Worm (Caenorhabditis elegans) whole organism, L1 larva: ENCODE data around the gene B0563.6.

ENCODE experiments used
- C34B4.2 ChIP-seq: sonication (generic microtip); optimal IDR thresholded peaks from 2 replicates; lab custom pipeline; 2017; ENCODE audit warnings: mild to moderate bottlenecking, missing genetic modification characterization, missing compliant biosample characterization
- blmp-1 ChIP-seq: fragments of 150-350 bp; optimal IDR thresholded peaks from 2 replicates; lab custom pipeline; 2014; ENCODE audit warnings: missing biosample characterization, missing genetic modification characterization
- ces-1 ChIP-seq: fragments of 150-350 bp; optimal IDR thresholded peaks from 2 replicates; lab custom pipeline; 2014; ENCODE audit warnings: missing biosample characterization, missing genetic modification reagents, missing genetic modification characterization
- efl-1 ChIP-seq, 4 experiments: fragments of 150-350 bp; optimal IDR thresholded peaks in 3 of 4; peaks in 1 of 4; 1 replicate in 1 of 4; 2 replicates in 3 of 4; lab custom pipeline; 2014; ENCODE audit warnings: missing biosample characterization in 2 of 4, missing genetic modification characterization in 2 of 4, missing genetic modification reagents in 2 of 4
- egl-13 ChIP-seq: sonication (generic microtip); optimal IDR thresholded peaks from 2 replicates; lab custom pipeline; 2016; ENCODE audit warnings: missing genotype, missing genetic modification reagents, missing genetic modification characterization, missing compliant biosample characterization
- elt-3 ChIP-seq, 6 experiments: fragments of 150-350 bp in 1 of 6; sonication (generic microtip); optimal IDR thresholded peaks; 2 replicates each; lab custom pipeline; 2017 to 2018; ENCODE audit warnings: missing biosample characterization in 6 of 6, missing genetic modification characterization in 6 of 6, inconsistent platforms in 1 of 6
- mdl-1 ChIP-seq, 2 experiments: fragments of 150-350 bp; optimal IDR thresholded peaks; 2 replicates each; lab custom pipeline; 2014 to 2017; ENCODE audit warnings: missing biosample characterization in 2 of 2, missing genetic modification characterization in 2 of 2, inconsistent platforms in 1 of 2
- mep-1 ChIP-seq: fragments of 150-350 bp; optimal IDR thresholded peaks from 2 replicates; lab custom pipeline; 2014; ENCODE audit warnings: missing biosample characterization, missing genetic modification characterization
- nhr-84 ChIP-seq: sonication (generic microtip); optimal IDR thresholded peaks from 2 replicates; lab custom pipeline; 2017; ENCODE audit warnings: missing biosample characterization, missing genetic modification characterization
- nhr-90 ChIP-seq: sonication (generic microtip); optimal IDR thresholded peaks from 2 replicates; lab custom pipeline; 2016; ENCODE audit warnings: mild to moderate bottlenecking, missing genetic modification characterization, missing compliant biosample characterization; ENCODE audit not compliant: poor library complexity
- tbx-2 ChIP-seq: sonication (generic microtip); optimal IDR thresholded peaks from 2 replicates; lab custom pipeline; 2016; ENCODE audit warnings: missing genetic modification characterization, missing compliant biosample characterization
- ztf-11 ChIP-seq, 2 experiments: sonication (generic microtip); optimal IDR thresholded peaks; 2 replicates each; lab custom pipeline; 2016 to 2017; ENCODE audit warnings: missing genetic modification characterization in 2 of 2, missing biosample characterization in 1 of 2, missing compliant biosample characterization in 1 of 2

DNA sequence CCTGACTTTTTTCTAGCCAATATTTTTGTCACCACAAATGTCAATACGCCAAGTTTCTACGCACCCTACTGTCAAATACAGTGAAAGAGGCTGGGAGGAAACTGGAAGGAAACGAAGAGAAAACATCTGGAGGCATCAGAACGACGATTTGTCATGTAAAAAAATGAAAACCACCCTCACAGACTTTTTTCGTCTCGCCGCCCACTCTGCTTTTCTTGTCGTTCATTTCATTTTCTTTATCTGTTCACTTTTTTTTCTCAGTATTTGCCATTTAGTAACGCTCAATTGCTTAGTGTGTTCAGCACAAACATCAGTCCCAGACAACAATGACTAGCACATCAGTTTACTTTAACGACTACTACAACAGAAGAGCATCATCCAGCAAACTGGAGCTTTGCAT, 8.3 kb downstream of the B0563.6 start, which contains the start of gene B0563.5:
- TF ChIP-seq mep-1 (no peak), C34B4.2 (tag; lab: Kevin White, UChicago) (no peak), blmp-1 (tag; lab: Kevin White, UChicago) (no peak), tbx-2 (tag; lab: Kevin White, UChicago) (no peak), nhr-90 (tag; lab: Kevin White, UChicago) (no peak), elt-3 (tag; optimal IDR thresholded peaks at IDR 0.05; lab: Kevin White, UChicago) (no peak), ztf-11 (tag; optimal IDR thresholded peaks at IDR 0.05; lab: Kevin White, UChicago) (no peak), efl-1 (optimal IDR thresholded peaks at IDR 0.05; lab: Kevin White, UChicago) (no peak), efl-1 (GFP tag; optimal IDR thresholded peaks at IDR 0.05 in 1 of 2; lab: Kevin White, UChicago) (no peak), egl-13 (tag; lab: Kevin White, UChicago) (no peak), nhr-84 (tag; lab: Kevin White, UChicago) (no peak), ces-1 (GFP tag; lab: Kevin White, UChicago) (no peak), mdl-1 (tag; optimal IDR thresholded peaks at IDR 0.05; lab: Kevin White, UChicago) (no peak)
